Fruit fly (Drosophila melanogaster) whole organism, embryonic: ENCODE results near the gene Cyt-c-d.
A peak's percentile ranks its signal among the peaks of the same experiment; 100 is the strongest.

Experiments
- Awh ChIP-seq: fragments of 200-800 bp; sonication (Bioruptor generic); IDR thresholded peaks from 2 replicates; pipeline ENCODE4, ENCODE4 v1.3.6; 2022; ENCODE audit warnings: missing biosample characterization, missing genetic modification characterization
- CG10431 ChIP-seq: fragments of 200-800 bp; sonication (Bioruptor generic); optimal IDR thresholded peaks from 3 replicates; lab custom pipeline; 2018; ENCODE audit warnings: missing biosample characterization, mild to moderate bottlenecking, missing genetic modification characterization
- CG10565 ChIP-seq: fragments of 200-800 bp; sonication (Bioruptor generic); optimal IDR thresholded peaks from 3 replicates; lab custom pipeline; 2016; ENCODE audit warnings: missing biosample characterization, mild to moderate bottlenecking, missing genetic modification characterization
- Gug ChIP-seq: fragments of 200-800 bp; sonication (Bioruptor generic); IDR thresholded peaks from 4 replicates; pipeline ENCODE4 v1.3.6; 2022; ENCODE audit warnings: missing biosample characterization, missing genetic modification characterization
- bowl ChIP-seq: fragments of 200-800 bp; sonication (Bioruptor generic); IDR thresholded peaks from 2 replicates; pipeline ENCODE4 v1.3.6; 2022; ENCODE audit warnings: missing biosample characterization, missing genetic modification characterization
- dm ChIP-seq: fragments of 200-800 bp; sonication (Bioruptor generic); optimal IDR thresholded peaks from 3 replicates; lab custom pipeline; 2016; ENCODE audit warnings: missing biosample characterization, missing genetic modification characterization
- dysf ChIP-seq: fragments of 200-800 bp; sonication (Bioruptor generic); IDR thresholded peaks from 3 replicates; pipeline ENCODE4 v1.3.6; 2022; ENCODE audit warnings: missing biosample characterization, missing genetic modification characterization
- gce ChIP-seq: fragments of 200-800 bp; sonication (Bioruptor generic); IDR thresholded peaks from 3 replicates; pipeline ENCODE4 v1.3.6; 2022; ENCODE audit warnings: missing biosample characterization, missing genetic modification characterization
- ind ChIP-seq: fragments of 200-800 bp; sonication (Bioruptor generic); optimal IDR thresholded peaks from 3 replicates; lab custom pipeline; 2016; ENCODE audit warnings: missing biosample characterization, missing genetic modification characterization
- onecut ChIP-seq: fragments of 200-800 bp; sonication (Bioruptor generic); IDR thresholded peaks from 2 replicates; pipeline ENCODE4 v1.3.6; 2022; ENCODE audit warnings: missing biosample characterization, missing genetic modification characterization
- vnd ChIP-seq: fragments of 200-800 bp; sonication (Bioruptor generic); IDR thresholded peaks from 3 replicates; pipeline ENCODE4 v1.3.6; 2022; ENCODE audit warnings: missing biosample characterization, missing genetic modification characterization; ENCODE audit not compliant: partially characterized antibody

DNA sequence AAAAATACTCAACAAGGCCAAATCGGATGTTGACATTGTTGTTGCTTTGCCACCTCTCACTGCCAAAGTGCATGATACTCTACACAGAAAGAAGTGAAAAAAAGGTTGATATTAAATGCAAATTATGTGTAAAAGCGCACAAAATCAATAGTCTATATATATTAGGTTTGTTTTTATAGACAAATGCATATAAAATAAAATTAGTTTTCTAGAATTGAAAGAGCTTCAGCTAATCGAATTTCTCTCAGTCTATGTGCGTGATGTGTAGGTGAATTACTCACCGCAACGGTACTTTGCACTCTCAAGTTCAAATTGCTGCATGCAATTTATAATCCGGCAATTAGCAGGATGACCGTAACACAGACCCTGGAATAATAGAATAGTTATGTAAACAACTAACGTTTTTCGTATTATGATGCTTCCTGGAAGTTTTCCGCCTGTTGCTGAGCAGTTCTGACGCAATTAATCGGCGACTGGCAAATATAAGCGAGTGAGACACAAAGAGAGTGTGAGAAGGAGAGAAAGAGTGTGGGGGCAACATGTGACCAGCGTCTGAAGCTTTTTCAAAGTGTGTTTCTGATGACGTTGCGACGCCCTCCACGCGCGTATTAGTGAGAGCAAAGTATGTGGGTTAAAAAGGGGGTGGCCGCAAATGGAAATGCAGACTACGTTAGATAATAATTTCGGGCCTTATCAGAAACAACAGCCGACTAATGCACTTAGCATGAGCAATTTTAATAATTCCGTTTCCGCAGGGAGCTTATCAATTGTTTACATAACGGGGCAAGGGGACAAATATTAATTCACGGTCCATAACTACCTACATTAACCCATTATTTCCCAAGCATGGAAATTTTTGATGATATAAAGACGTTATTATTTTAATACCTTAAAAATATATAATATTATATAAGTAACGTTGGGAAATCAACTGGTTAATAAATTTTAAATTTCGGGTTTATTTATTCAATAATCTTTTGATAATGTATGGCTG, 5.3 kb downstream of the Cyt-c-d start:
- TF ChIP-seq vnd (GFP tag; lab: Robert Waterston, UW) (no peak), Gug (GFP tag; lab: Robert Waterston, UW) (peak; percentile 90), bowl (GFP tag; lab: Robert Waterston, UW) (peak; percentile 91), gce (GFP tag; lab: Robert Waterston, UW) (peak; percentile 92), dm (GFP tag; lab: Kevin White, UChicago) (peak; percentile 21), CG10565 (GFP tag; lab: Kevin White, UChicago) (peak; percentile 69), onecut (peak; percentile 88), dysf (peak; percentile 96), Awh (GFP tag; lab: Robert Waterston, UW) (peak; percentile 98), ind (GFP tag; lab: Kevin White, UChicago) (peak; percentile 95), CG10431 (GFP tag; lab: Kevin White, UChicago) (no peak)
